Fruit fly (Drosophila melanogaster) whole organism, embryonic: Measurements from ENCODE around the gene Tim13.

ENCODE experiments used
- BEAF-32 ChIP-seq: fragments of 200-800 bp; sonication (Bioruptor generic); optimal IDR thresholded peaks from 3 replicates; lab custom pipeline; 2017; ENCODE audit warnings: missing biosample characterization, missing genetic modification characterization, mild to moderate bottlenecking, moderate library complexity, missing genetic modification reagents
- BtbVII ChIP-seq: fragments of 200-800 bp; sonication (Bioruptor generic); optimal IDR thresholded peaks from 3 replicates; lab custom pipeline; 2017; ENCODE audit warnings: missing biosample characterization, mild to moderate bottlenecking, missing genetic modification characterization
- CG10366 ChIP-seq: fragments of 200-800 bp; sonication (Bioruptor generic); IDR thresholded peaks from 2 replicates; pipeline ENCODE4 v1.3.6; 2022; ENCODE audit warnings: missing biosample characterization, missing genetic modification characterization
- CG13287 ChIP-seq: fragments of 200-800 bp; sonication (Bioruptor generic); IDR thresholded peaks from 2 replicates; pipeline ENCODE4 v1.3.6; 2022; ENCODE audit warnings: missing biosample characterization, missing genetic modification characterization; ENCODE audit not compliant: partially characterized antibody
- CG14667 ChIP-seq: fragments of 200-800 bp; sonication (Bioruptor generic); IDR thresholded peaks from 2 replicates; pipeline ENCODE4 v1.3.6; 2022; ENCODE audit warnings: missing biosample characterization, missing genetic modification characterization
- CG14710 ChIP-seq: fragments of 200-800 bp; sonication (Bioruptor generic); optimal IDR thresholded peaks from 3 replicates; lab custom pipeline; 2019; ENCODE audit warnings: missing biosample characterization, mild to moderate bottlenecking, missing genetic modification characterization, moderate library complexity
- CG15514 ChIP-seq: fragments of 200-800 bp; sonication (Bioruptor generic); optimal IDR thresholded peaks from 3 replicates; lab custom pipeline; 2017; ENCODE audit warnings: missing biosample characterization, missing genetic modification characterization, mild to moderate bottlenecking, moderate library complexity, missing genetic modification reagents
- CG15696 ChIP-seq: fragments of 200-800 bp; sonication (Bioruptor generic); optimal IDR thresholded peaks from 2 replicates; lab custom pipeline; 2019; ENCODE audit warnings: missing biosample characterization, mild to moderate bottlenecking, missing genetic modification characterization, moderate library complexity
- CG1603 ChIP-seq: fragments of 200-800 bp; sonication (Bioruptor generic); optimal IDR thresholded peaks from 2 replicates; lab custom pipeline; 2019; ENCODE audit warnings: missing biosample characterization, mild to moderate bottlenecking, missing genetic modification characterization, moderate library complexity
- CG16813 ChIP-seq: fragments of 200-800 bp; sonication (Bioruptor generic); IDR thresholded peaks from 3 replicates; pipeline ENCODE4 v1.3.6; 2022; ENCODE audit warnings: missing biosample characterization, missing genetic modification characterization; ENCODE audit not compliant: partially characterized antibody
- CG17359 ChIP-seq: fragments of 200-800 bp; sonication (Bioruptor generic); optimal IDR thresholded peaks from 3 replicates; lab custom pipeline; 2018; ENCODE audit warnings: missing biosample characterization, mild to moderate bottlenecking, missing genetic modification characterization, moderate library complexity
- CG1832 ChIP-seq: fragments of 200-800 bp; sonication (Bioruptor generic); optimal IDR thresholded peaks from 2 replicates; lab custom pipeline; 2017; ENCODE audit warnings: missing biosample characterization, mild to moderate bottlenecking, missing genetic modification characterization, inconsistent platforms
- CG2116 ChIP-seq: fragments of 200-800 bp; sonication (Bioruptor generic); optimal IDR thresholded peaks from 3 replicates; lab custom pipeline; 2018; ENCODE audit warnings: missing biosample characterization, mild to moderate bottlenecking, missing genetic modification characterization
- CG2129 ChIP-seq: fragments of 200-800 bp; sonication (Bioruptor generic); IDR thresholded peaks from 2 replicates; pipeline ENCODE4 v1.3.6; 2022; ENCODE audit warnings: missing biosample characterization, missing genetic modification characterization; ENCODE audit not compliant: partially characterized antibody
- CG3995 ChIP-seq: fragments of 200-800 bp; sonication (Bioruptor generic); optimal IDR thresholded peaks from 3 replicates; lab custom pipeline; 2016; ENCODE audit warnings: missing biosample characterization, missing genetic modification characterization
- CG4617 ChIP-seq: fragments of 200-800 bp; sonication (Bioruptor generic); optimal IDR thresholded peaks from 3 replicates; lab custom pipeline; 2016; ENCODE audit warnings: missing biosample characterization, missing genetic modification characterization, borderline replicate concordance
- CG6791 ChIP-seq: fragments of 200-800 bp; sonication (Bioruptor generic); IDR thresholded peaks from 3 replicates; pipeline ENCODE4 v1.3.6; 2022; ENCODE audit warnings: missing biosample characterization, missing genetic modification characterization; ENCODE audit not compliant: partially characterized antibody
- CG8924 ChIP-seq: fragments of 200-800 bp; optimal IDR thresholded peaks from 3 replicates; lab custom pipeline; 2019; ENCODE audit warnings: missing biosample characterization, mild to moderate bottlenecking, missing genetic modification characterization, moderate library complexity
- CTCF ChIP-seq: fragments of 200-800 bp; sonication (Bioruptor generic); optimal IDR thresholded peaks from 2 replicates; lab custom pipeline; 2017; ENCODE audit warnings: missing biosample characterization, mild to moderate bottlenecking, missing genetic modification characterization, moderate library complexity
- D19B ChIP-seq: fragments of 200-800 bp; sonication (Bioruptor generic); optimal IDR thresholded peaks from 2 replicates; lab custom pipeline; 2017; ENCODE audit warnings: missing biosample characterization, mild to moderate bottlenecking, missing genetic modification characterization
- Doc3 ChIP-seq: fragments of 200-800 bp; sonication (Bioruptor generic); IDR thresholded peaks from 3 replicates; pipeline ENCODE4 v1.3.6; 2022; ENCODE audit warnings: missing biosample characterization, missing genetic modification characterization; ENCODE audit not compliant: partially characterized antibody
- Dp ChIP-seq: fragments of 200-800 bp; sonication (Bioruptor generic); optimal IDR thresholded peaks from 2 replicates; lab custom pipeline; 2018; ENCODE audit warnings: missing biosample characterization, mild to moderate bottlenecking, missing genetic modification characterization, moderate library complexity
- Dref ChIP-seq: fragments of 200-800 bp; sonication (Bioruptor generic); IDR thresholded peaks from 2 replicates; pipeline ENCODE4 v1.3.6; 2022; ENCODE audit warnings: missing biosample characterization, missing genetic modification characterization
- Elba2 ChIP-seq: fragments of 200-800 bp; sonication (Bioruptor generic); optimal IDR thresholded peaks from 3 replicates; lab custom pipeline; 2016; ENCODE audit warnings: missing biosample characterization, missing genetic modification characterization
- Ets97D ChIP-seq: fragments of 200-800 bp; sonication (Bioruptor generic); optimal IDR thresholded peaks from 3 replicates; lab custom pipeline; 2016; ENCODE audit warnings: missing biosample characterization, missing genetic modification characterization
- HLH4C ChIP-seq: fragments of 200-800 bp; sonication (Bioruptor generic); IDR thresholded peaks from 3 replicates; pipeline ENCODE4 v1.3.6; 2022; ENCODE audit warnings: missing biosample characterization, missing genetic modification characterization; ENCODE audit not compliant: partially characterized antibody
- MBD-R2 ChIP-seq: fragments of 200-800 bp; sonication (Bioruptor generic); IDR thresholded peaks from 2 replicates; pipeline ENCODE4 v1.3.6; 2022; ENCODE audit warnings: missing biosample characterization, missing genetic modification characterization
- MESR4 ChIP-seq: fragments of 200-800 bp; sonication (Bioruptor generic); optimal IDR thresholded peaks from 2 replicates; lab custom pipeline; 2018; ENCODE audit warnings: missing biosample characterization, mild to moderate bottlenecking, missing genetic modification characterization, moderate library complexity
- Oli ChIP-seq: fragments of 200-800 bp; sonication (Bioruptor generic); optimal IDR thresholded peaks from 2 replicates; lab custom pipeline; 2018; ENCODE audit warnings: missing biosample characterization, mild to moderate bottlenecking, missing genetic modification characterization, moderate library complexity
- Scr ChIP-seq: fragments of 200-800 bp; sonication (Bioruptor generic); IDR thresholded peaks from 2 replicates; pipeline ENCODE4 v1.3.6; 2022; ENCODE audit warnings: missing biosample characterization, missing genetic modification characterization; ENCODE audit not compliant: partially characterized antibody
- Sry-δ ChIP-seq: fragments of 200-800 bp; sonication (Bioruptor generic); optimal IDR thresholded peaks from 2 replicates; lab custom pipeline; 2016; ENCODE audit warnings: missing biosample characterization, missing genetic modification characterization
- bab2 ChIP-seq: fragments of 200-800 bp; sonication (Bioruptor generic); optimal IDR thresholded peaks from 2 replicates; lab custom pipeline; 2016; ENCODE audit warnings: missing biosample characterization, missing genetic modification characterization
- gce ChIP-seq: fragments of 200-800 bp; sonication (Bioruptor generic); IDR thresholded peaks from 3 replicates; pipeline ENCODE4 v1.3.6; 2022; ENCODE audit warnings: missing biosample characterization, missing genetic modification characterization
- gem ChIP-seq: fragments of 200-800 bp; sonication (Bioruptor generic); optimal IDR thresholded peaks from 2 replicates; lab custom pipeline; 2019; ENCODE audit warnings: missing biosample characterization, mild to moderate bottlenecking, missing genetic modification characterization, moderate library complexity
- hkb ChIP-seq, 2 experiments: fragments of 200-800 bp in 1 of 2; fragments of >200 bp in 1 of 2; sonication (Bioruptor generic) in 1 of 2; IDR thresholded peaks in 1 of 2; optimal IDR thresholded peaks in 1 of 2; 2 replicates each; pipeline versions ENCODE4 v1.3.6 to Lab custom; 2017 to 2022; ENCODE audit warnings: missing biosample characterization in 1 of 2, missing genetic modification characterization in 1 of 2
- inv ChIP-seq: fragments of 200-800 bp; sonication (Bioruptor generic); IDR thresholded peaks from 2 replicates; pipeline ENCODE4 v1.3.6; 2022; ENCODE audit warnings: missing biosample characterization, missing genetic modification characterization; ENCODE audit not compliant: partially characterized antibody
- knrl ChIP-seq: fragments of 200-800 bp; sonication (Bioruptor generic); IDR thresholded peaks from 3 replicates; pipeline ENCODE4 v1.3.6; 2022; ENCODE audit warnings: missing biosample characterization, missing genetic modification characterization; ENCODE audit not compliant: partially characterized antibody
- mld ChIP-seq: fragments of 200-800 bp; sonication (Bioruptor generic); IDR thresholded peaks from 3 replicates; pipeline ENCODE4 v1.3.6; 2022; ENCODE audit warnings: missing biosample characterization, missing genetic modification characterization; ENCODE audit not compliant: partially characterized antibody
- oc ChIP-seq: fragments of 200-800 bp; sonication (Bioruptor generic); optimal IDR thresholded peaks from 2 replicates; lab custom pipeline; 2018; ENCODE audit warnings: missing biosample characterization, mild to moderate bottlenecking, missing genetic modification characterization, moderate library complexity
- phol ChIP-seq: fragments of 200-800 bp; sonication (Bioruptor generic); optimal IDR thresholded peaks from 3 replicates; lab custom pipeline; 2018; ENCODE audit warnings: missing biosample characterization, mild to moderate bottlenecking, missing genetic modification characterization, moderate library complexity
- pzg ChIP-seq: fragments of 200-800 bp; sonication (Bioruptor generic); optimal IDR thresholded peaks from 3 replicates; lab custom pipeline; 2018; ENCODE audit warnings: missing biosample characterization, mild to moderate bottlenecking, missing genetic modification characterization, moderate library complexity
- sens ChIP-seq: fragments of 200-800 bp; sonication (Bioruptor generic); peaks from one replicate; lab custom pipeline; 2016; ENCODE audit warnings: missing biosample characterization, missing genetic modification characterization
- sna ChIP-seq: fragments of 200-800 bp; sonication (Bioruptor generic); IDR thresholded peaks from 2 replicates; pipeline ENCODE4 v1.3.6; 2022; ENCODE audit warnings: missing biosample characterization, missing genetic modification characterization; ENCODE audit not compliant: partially characterized antibody
- tin ChIP-seq: fragments of 200-800 bp; sonication (Bioruptor generic); optimal IDR thresholded peaks from 3 replicates; lab custom pipeline; 2016; ENCODE audit warnings: missing biosample characterization, missing genetic modification characterization
- vnd ChIP-seq: fragments of 200-800 bp; sonication (Bioruptor generic); IDR thresholded peaks from 3 replicates; pipeline ENCODE4 v1.3.6; 2022; ENCODE audit warnings: missing biosample characterization, missing genetic modification characterization; ENCODE audit not compliant: partially characterized antibody
- wdn ChIP-seq: fragments of 200-800 bp; sonication (Bioruptor generic); IDR thresholded peaks from 2 replicates; pipeline ENCODE4 v1.3.6; 2022; ENCODE audit warnings: missing biosample characterization, missing genetic modification characterization
- zen ChIP-seq: fragments of 200-800 bp; sonication (Bioruptor generic); optimal IDR thresholded peaks from 3 replicates; lab custom pipeline; 2018; ENCODE audit warnings: missing biosample characterization, mild to moderate bottlenecking, missing genetic modification characterization, moderate library complexity
- zen2 ChIP-seq: fragments of 200-800 bp; sonication (Bioruptor generic); IDR thresholded peaks from 3 replicates; pipeline ENCODE4 v1.3.6; 2022; ENCODE audit warnings: missing biosample characterization, missing genetic modification characterization; ENCODE audit not compliant: partially characterized antibody

Gene Tim13

DNA sequence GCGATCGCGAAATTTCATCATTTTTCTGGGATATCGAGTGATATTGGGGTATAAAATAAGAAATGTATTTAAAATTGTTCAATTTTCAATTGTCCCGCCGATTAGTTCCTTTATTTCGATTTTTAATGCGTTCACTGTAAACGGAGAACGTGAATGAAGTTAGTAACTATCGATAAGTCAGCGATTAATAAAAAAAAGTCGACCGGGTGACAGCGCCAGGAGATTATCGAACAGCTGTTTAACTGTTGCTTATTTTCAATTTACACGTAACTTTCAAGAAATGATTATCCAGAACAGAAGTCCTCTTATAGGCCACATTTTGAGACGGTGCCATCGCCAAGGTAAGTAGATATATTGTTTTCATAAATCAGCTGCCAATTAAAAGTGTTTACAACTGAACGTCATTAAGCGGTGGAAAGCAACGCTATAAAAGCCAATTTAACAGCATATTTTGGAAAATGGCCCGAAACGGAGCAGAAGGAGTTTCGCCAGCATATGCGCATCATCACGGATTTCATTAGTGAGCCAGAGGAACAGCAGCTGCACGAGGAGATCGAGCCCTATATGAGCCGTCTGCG lies 41.0 kb upstream of the Tim13 start, which contains the start of gene CG14130 (continued):
- TF ChIP-seq CG13287 (peak; percentile 98), CG8924 (tag; lab: Kevin White, UChicago) (no peak), mld (GFP tag; lab: Robert Waterston, UW) (peak; percentile 86), BEAF-32 (GFP tag; lab: Kevin White, UChicago) (peak; percentile 88), CG14667 (no peak), CG6791 (peak; percentile 94), zen2 (GFP tag; lab: Robert Waterston, UW) (peak; percentile 96), wdn (no peak), CG15514 (GFP tag; lab: Kevin White, UChicago) (peak; percentile 52), MESR4 (GFP tag; lab: Kevin White, UChicago) (peak; percentile 10), CG15696 (tag; lab: Kevin White, UChicago) (no peak), phol (peak; percentile 1), tin (GFP tag; lab: Kevin White, UChicago) (no peak), CG14710 (tag; lab: Kevin White, UChicago) (peak; percentile 42), CG2116 (peak; percentile 94), inv (GFP tag; lab: Robert Waterston, UW) (peak; percentile 79), pzg (peak; percentile 79), CG1832 (GFP tag; lab: Kevin White, UChicago) (no peak), Ets97D (GFP tag; lab: Kevin White, UChicago) (peak; percentile 34), MBD-R2 (peak; percentile 92), knrl (GFP tag; lab: Robert Waterston, UW) (peak; percentile 84), CG2129 (peak; percentile 86), BtbVII (GFP tag; lab: Kevin White, UChicago) (no peak), oc (tag; lab: Kevin White, UChicago) (peak; percentile 95), CG10366 (GFP tag; lab: Robert Waterston, UW) (no peak), CG16813 (GFP tag; lab: Robert Waterston, UW) (peak; percentile 90), Oli (tag; lab: Kevin White, UChicago) (no peak), hkb (optimal IDR thresholded peaks at IDR 0.05; lab: Kevin White, UChicago) (no peak), hkb (GFP tag; IDR thresholded peaks at IDR 0.05; lab: Robert Waterston, UW) (no peak), sens (peak; percentile 81), sna (GFP tag; lab: Robert Waterston, UW) (peak; percentile 96), Sry-δ (GFP tag; lab: Kevin White, UChicago) (peak; percentile 91), CG17359 (tag; lab: Kevin White, UChicago) (no peak), CG4617 (GFP tag; lab: Kevin White, UChicago) (peak; percentile 22), gce (GFP tag; lab: Robert Waterston, UW) (no peak), zen (tag; lab: Kevin White, UChicago) (peak; percentile 22), Elba2 (GFP tag; lab: Kevin White, UChicago) (peak; percentile 62), CG1603 (tag; lab: Kevin White, UChicago) (no peak), HLH4C (peak; percentile 96), bab2 (GFP tag; lab: Kevin White, UChicago) (no peak), CG3995 (GFP tag; lab: Kevin White, UChicago) (peak; percentile 98), Scr (peak; percentile 90), CTCF (GFP tag; lab: Kevin White, UChicago) (peak; percentile 28), gem (no peak), vnd (peak; percentile 79), Dp (peak; percentile 96), Doc3 (GFP tag; lab: Robert Waterston, UW) (peak; percentile 89), D19B (GFP tag; lab: Kevin White, UChicago) (no peak), Dref (GFP tag; lab: Robert Waterston, UW) (peak; percentile 98)
